Worm (Caenorhabditis elegans) whole organism, L4 larva: ENCODE data around the gene Y49E10.10.

ENCODE experiments used
- D1046.2 ChIP-seq: fragments of 200-800 bp; sonication (Bioruptor generic); IDR thresholded peaks from 2 replicates; pipeline ENCODE4 v1.3.6; 2022; ENCODE audit warnings: missing genetic modification characterization, missing compliant biosample characterization
- F26F4.8 ChIP-seq: fragments of 200-800 bp; sonication (Bioruptor generic); conservative IDR thresholded peaks from 2 replicates; pipeline ENCODE4 v1.3.6; 2022; ENCODE audit warnings: missing genetic modification characterization, missing compliant biosample characterization
- T26A8.4 ChIP-seq: fragments of 200-800 bp; sonication (Bioruptor generic); IDR thresholded peaks from 2 replicates; pipeline ENCODE4 v1.3.6; 2022; ENCODE audit warnings: missing genetic modification characterization, missing compliant biosample characterization
- Y48G9A.11 ChIP-seq: fragments of 200-800 bp; sonication (Bioruptor generic); IDR thresholded peaks from 2 replicates; pipeline ENCODE4 v1.3.6; 2022; ENCODE audit warnings: missing genetic modification reagents, missing genetic modification characterization, missing compliant biosample characterization
- ZK546.5 ChIP-seq, 2 experiments: sonication (generic microtip); optimal IDR thresholded peaks; 2 replicates each; lab custom pipeline; 2017; ENCODE audit warnings: missing biosample characterization in 2 of 2, missing genetic modification characterization in 2 of 2
- aha-1 ChIP-seq: fragments of 150-350 bp; peaks from one replicate; lab custom pipeline; 2014; ENCODE audit warnings: missing biosample characterization, missing genetic modification characterization
- ama-1 ChIP-seq: fragments of 150-350 bp; optimal IDR thresholded peaks from 2 replicates; lab custom pipeline; 2014; ENCODE audit warnings: inconsistent platforms, mixed read lengths
- arid-1 ChIP-seq: fragments of 200-800 bp; sonication (Bioruptor generic); conservative IDR thresholded peaks from 2 replicates; pipeline ENCODE4 v1.3.6; 2022; ENCODE audit warnings: missing genetic modification reagents, missing genetic modification characterization, missing compliant biosample characterization
- ceh-28 ChIP-seq: fragments of 150-350 bp; optimal IDR thresholded peaks from 2 replicates; lab custom pipeline; 2014; ENCODE audit warnings: missing biosample characterization, missing genetic modification reagents, missing genetic modification characterization
- ceh-62 ChIP-seq: sonication (generic microtip); optimal IDR thresholded peaks from 2 replicates; lab custom pipeline; 2017; ENCODE audit warnings: missing biosample characterization, missing genetic modification characterization
- ces-1 ChIP-seq: fragments of 150-350 bp; sonication (generic microtip); optimal IDR thresholded peaks from 4 replicates; lab custom pipeline; 2014; ENCODE audit warnings: missing biosample characterization, missing genetic modification reagents, missing genetic modification characterization
- daf-12 ChIP-seq: fragments of 150-350 bp; optimal IDR thresholded peaks from 2 replicates; lab custom pipeline; 2014; ENCODE audit warnings: missing biosample characterization, missing genetic modification reagents, missing genetic modification characterization
- daf-16 ChIP-seq, 3 experiments: sonication (generic microtip); optimal IDR thresholded peaks; 2 replicates each; lab custom pipeline; 2016 to 2017; ENCODE audit warnings: missing genetic modification characterization in 3 of 3, missing genetic modification reagents in 3 of 3, mild to moderate bottlenecking in 2 of 3, missing compliant biosample characterization in 2 of 3, missing biosample characterization in 1 of 3, moderate library complexity in 1 of 3
- daf-19 ChIP-seq: fragments of 200-800 bp; sonication (Bioruptor generic); conservative IDR thresholded peaks from 2 replicates; pipeline ENCODE4 v1.3.6; 2022; ENCODE audit warnings: missing genetic modification characterization, missing compliant biosample characterization
- dmd-9 ChIP-seq: fragments of 200-800 bp; sonication (Bioruptor generic); IDR thresholded peaks from 2 replicates; pipeline ENCODE4 v1.3.6; 2022; ENCODE audit warnings: missing genetic modification reagents, missing genetic modification characterization, missing compliant biosample characterization
- dpl-1 ChIP-seq: fragments of 150-350 bp; optimal IDR thresholded peaks from 2 replicates; lab custom pipeline; 2014; ENCODE audit warnings: missing biosample characterization, missing genetic modification reagents, missing genetic modification characterization
- duxl-1 ChIP-seq: sonication (generic microtip); optimal IDR thresholded peaks from 2 replicates; lab custom pipeline; 2016; ENCODE audit warnings: mild to moderate bottlenecking, missing genetic modification characterization, moderate library complexity, missing compliant biosample characterization; ENCODE audit not compliant: poor library complexity
- dve-1 ChIP-seq: sonication (generic microtip); optimal IDR thresholded peaks from 2 replicates; lab custom pipeline; 2017; ENCODE audit warnings: antibody characterized with exemption, mild to moderate bottlenecking, missing genetic modification characterization, missing compliant biosample characterization; ENCODE audit not compliant: insufficient read depth
- egl-43 ChIP-seq: fragments of 200-800 bp; sonication (Bioruptor generic); IDR thresholded peaks from 2 replicates; pipeline ENCODE4 v1.3.6; 2022; ENCODE audit warnings: missing genetic modification reagents, missing genetic modification characterization, missing compliant biosample characterization
- fkh-10 ChIP-seq: fragments of 150-350 bp; optimal IDR thresholded peaks from 2 replicates; lab custom pipeline; 2014; ENCODE audit warnings: missing biosample characterization, missing genetic modification reagents, missing genetic modification characterization
- fos-1 ChIP-seq: fragments of 150-350 bp; optimal IDR thresholded peaks from 2 replicates; lab custom pipeline; 2014; ENCODE audit warnings: missing biosample characterization, missing genetic modification characterization
- hlh-30 ChIP-seq: sonication (generic microtip); optimal IDR thresholded peaks from 2 replicates; lab custom pipeline; 2017; ENCODE audit warnings: antibody characterized with exemption, mild to moderate bottlenecking, missing genetic modification characterization, missing compliant biosample characterization; ENCODE audit not compliant: insufficient read depth
- lin-38 ChIP-seq: fragments of 200-800 bp; sonication (Bioruptor generic); IDR thresholded peaks from 2 replicates; pipeline ENCODE4 v1.3.6; 2022; ENCODE audit warnings: missing genetic modification reagents, missing genetic modification characterization, missing compliant biosample characterization
- lsy-2 ChIP-seq, 2 experiments: fragments of 150-350 bp in 1 of 2; sonication (generic microtip) in 1 of 2; optimal IDR thresholded peaks; 2 replicates each; lab custom pipeline; 2014 to 2017; ENCODE audit warnings: missing biosample characterization in 2 of 2, missing genetic modification characterization in 2 of 2
- mdt-29 ChIP-seq: fragments of 200-800 bp; sonication (Bioruptor generic); IDR thresholded peaks from 2 replicates; pipeline ENCODE4 v1.3.6; 2022; ENCODE audit warnings: missing genetic modification reagents, missing genetic modification characterization, missing compliant biosample characterization
- mes-2 ChIP-seq: sonication (generic microtip); optimal IDR thresholded peaks from 2 replicates; lab custom pipeline; 2016; ENCODE audit warnings: missing genotype, mild to moderate bottlenecking, missing genetic modification characterization, missing compliant biosample characterization; ENCODE audit not compliant: poor library complexity, severe bottlenecking
- mxl-2 ChIP-seq: fragments of 200-800 bp; sonication (Bioruptor generic); conservative IDR thresholded peaks from 2 replicates; pipeline ENCODE4 v1.3.6; 2022; ENCODE audit warnings: missing genetic modification reagents, missing genetic modification characterization, missing compliant biosample characterization
- nhr-10 ChIP-seq: fragments of 150-350 bp; optimal IDR thresholded peaks from 2 replicates; lab custom pipeline; 2014; ENCODE audit warnings: missing biosample characterization, missing genetic modification characterization
- nhr-28 ChIP-seq: fragments of 150-350 bp; optimal IDR thresholded peaks from 2 replicates; lab custom pipeline; 2014; ENCODE audit warnings: missing biosample characterization, missing genetic modification characterization
- nhr-48 ChIP-seq: sonication (generic microtip); optimal IDR thresholded peaks from 2 replicates; lab custom pipeline; 2016; ENCODE audit warnings: mild to moderate bottlenecking, missing genetic modification characterization, missing compliant biosample characterization
- pha-4 ChIP-seq, 2 experiments: fragments of 150-350 bp in 1 of 2; fragments of 200-800 bp in 1 of 2; sonication (Bioruptor generic) in 1 of 2; IDR thresholded peaks in 1 of 2; optimal IDR thresholded peaks in 1 of 2; 2 replicates each; pipeline versions ENCODE4 v1.3.6 to Lab custom; 2014 to 2022; ENCODE audit warnings: missing genetic modification characterization in 2 of 2, missing genetic modification reagents in 2 of 2, missing biosample characterization in 1 of 2, missing compliant biosample characterization in 1 of 2
- saeg-2 ChIP-seq: fragments of 200-800 bp; sonication (Bioruptor generic); IDR thresholded peaks from 2 replicates; pipeline ENCODE4 v1.3.6; 2022; ENCODE audit warnings: missing genetic modification reagents, missing genetic modification characterization, missing compliant biosample characterization
- set-16 ChIP-seq: fragments of 200-800 bp; sonication (Bioruptor generic); IDR thresholded peaks from 2 replicates; pipeline ENCODE4 v1.3.6; 2022; ENCODE audit warnings: missing genetic modification reagents, missing genetic modification characterization, missing compliant biosample characterization
- spr-1 ChIP-seq: sonication (generic microtip); optimal IDR thresholded peaks from 2 replicates; lab custom pipeline; 2016; ENCODE audit warnings: mild to moderate bottlenecking, missing genetic modification characterization, missing compliant biosample characterization
- tag-97 ChIP-seq: fragments of 200-800 bp; sonication (Bioruptor generic); IDR thresholded peaks from 2 replicates; pipeline ENCODE4 v1.3.6; 2022; ENCODE audit warnings: missing genetic modification characterization, missing compliant biosample characterization
- unc-62 ChIP-seq, 3 experiments: fragments of 150-350 bp in 1 of 3; sonication (generic microtip); optimal IDR thresholded peaks in 2 of 3; peaks in 1 of 3; 1 replicate in 1 of 3; 2 replicates in 2 of 3; lab custom pipeline; 2014 to 2017; ENCODE audit warnings: missing biosample characterization in 3 of 3, missing genetic modification characterization in 3 of 3, missing genetic modification reagents in 3 of 3, missing genotype in 1 of 3
- vab-7 ChIP-seq: fragments of 200-800 bp; sonication (Bioruptor generic); IDR thresholded peaks from 2 replicates; pipeline ENCODE4 v1.3.6; 2022; ENCODE audit warnings: missing genetic modification reagents, missing genetic modification characterization, missing compliant biosample characterization
- zfp-3 ChIP-seq: fragments of 200-800 bp; sonication (Bioruptor generic); conservative IDR thresholded peaks from 2 replicates; pipeline ENCODE4 v1.3.6; 2022; ENCODE audit warnings: missing genetic modification reagents, missing genetic modification characterization, missing compliant biosample characterization
- zip-2 ChIP-seq: fragments of 150-350 bp; optimal IDR thresholded peaks from 2 replicates; lab custom pipeline; 2014; ENCODE audit warnings: missing biosample characterization, missing genetic modification characterization

Y49E10.10 gene

ce11 chrIII:12370011-12370506, 25.2 kb upstream of the Y49E10.10 start, which contains the start of gene rpt-6:
rpt-6 (plus strand) TSS chrIII:12370456.
- TF ChIP-seq unc-62 (GFP tag; optimal IDR thresholded peaks at IDR 0.05 in 1 of 2; lab: Kevin White, UChicago) (peak in 1 of 2 experiments; percentile 94), unc-62 (tag; optimal IDR thresholded peaks at IDR 0.05; lab: Kevin White, UChicago) (no peak), T26A8.4 (GFP tag; lab: Robert Waterston, UW) (peak; percentile 27; the same call in 1 of the 2 replicates), mdt-29 (GFP tag; lab: Robert Waterston, UW) (no peak), daf-19 (GFP tag; lab: Robert Waterston, UW) (no peak), mes-2 (tag; lab: Kevin White, UChicago) (peak; percentile 89), Y48G9A.11 (no peak), dve-1 (tag; lab: Kevin White, UChicago) (peak; percentile 35), ama-1 (lab: Kevin White, UChicago) (no peak), pha-4 (GFP tag; IDR thresholded peaks at IDR 0.05; lab: Robert Waterston, UW) (peak; percentile 32; the same call in 1 of the 2 replicates), pha-4 (tag; optimal IDR thresholded peaks at IDR 0.05; lab: Kevin White, UChicago) (no peak), saeg-2 (GFP tag; lab: Robert Waterston, UW) (no peak), lin-38 (peak; percentile 73), dmd-9 (GFP tag; lab: Robert Waterston, UW) (no peak), spr-1 (tag; lab: Kevin White, UChicago) (no peak), hlh-30 (tag; lab: Kevin White, UChicago) (peak; percentile 11), lsy-2 (tag; optimal IDR thresholded peaks at IDR 0.05; lab: Kevin White, UChicago) (peak in 1 of 2 experiments; percentile 69), aha-1 (peak; percentile 66), nhr-10 (tag; lab: Kevin White, UChicago) (no peak), arid-1 (peak; percentile 58; the same call in 1 of the 2 replicates), dpl-1 (GFP tag; lab: Kevin White, UChicago) (peak; percentile 67), daf-16 (GFP tag; optimal IDR thresholded peaks at IDR 0.05; lab: Kevin White, UChicago) (no peak), daf-16 (tag; optimal IDR thresholded peaks at IDR 0.05; lab: Kevin White, UChicago) (peak; percentile 57), duxl-1 (peak; percentile 62)

ce11 chrIII:12372080-12373065, 22.9 kb upstream of the Y49E10.10 start:
- TF ChIP-seq ceh-28 (tag; lab: Kevin White, UChicago) (no peak), daf-12 (no peak), egl-43 (GFP tag; lab: Robert Waterston, UW) (peak; percentile 43; the same call in 1 of the 2 replicates), Y48G9A.11 (peak; percentile 61), fos-1 (tag; lab: Kevin White, UChicago) (no peak), aha-1 (peak; percentile 80), ces-1 (GFP tag; lab: Kevin White, UChicago) (no peak), lin-38 (peak; percentile 66), set-16 (GFP tag; lab: Robert Waterston, UW) (peak; percentile 42; the same call in 1 of the 2 replicates), T26A8.4 (GFP tag; lab: Robert Waterston, UW) (peak; percentile 30; the same call in 1 of the 2 replicates)

DNA sequence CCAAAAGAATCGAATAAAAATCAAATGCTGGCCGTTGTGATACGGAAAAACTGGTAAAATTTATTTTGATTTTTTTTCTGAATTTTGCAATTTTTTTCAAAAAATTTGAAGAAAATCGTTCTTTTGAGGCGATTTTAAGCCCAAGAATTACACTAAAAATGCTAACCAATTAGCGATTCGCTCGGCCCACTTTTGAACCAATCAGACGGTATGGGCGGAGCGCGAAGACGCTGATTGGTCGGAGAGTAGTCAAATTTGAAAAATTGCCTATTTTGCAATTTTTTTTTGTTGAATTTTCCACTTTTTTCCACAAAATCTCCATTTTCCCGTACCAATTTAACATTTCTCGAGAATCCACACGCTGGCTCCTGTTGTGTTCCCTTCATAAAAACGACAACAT, 22.0 kb upstream of the Y49E10.10 start:
- TF ChIP-seq nhr-10 (tag; lab: Kevin White, UChicago) (no peak), daf-16 (GFP tag; optimal IDR thresholded peaks at IDR 0.05; lab: Kevin White, UChicago) (no peak), daf-16 (tag; optimal IDR thresholded peaks at IDR 0.05; lab: Kevin White, UChicago) (no peak), T26A8.4 (GFP tag; lab: Robert Waterston, UW) (no peak), F26F4.8 (no peak), ZK546.5 (tag; optimal IDR thresholded peaks at IDR 0.05; lab: Kevin White, UChicago) (no peak), zip-2 (tag; lab: Kevin White, UChicago) (no peak), D1046.2 (no peak), nhr-28 (tag; lab: Kevin White, UChicago) (no peak), ama-1 (lab: Kevin White, UChicago) (no peak), ceh-62 (no peak), vab-7 (GFP tag; lab: Robert Waterston, UW) (no peak), zfp-3 (GFP tag; lab: Robert Waterston, UW) (no peak), mxl-2 (no peak), tag-97 (GFP tag; lab: Robert Waterston, UW) (no peak), nhr-48 (no peak), fkh-10 (GFP tag; lab: Kevin White, UChicago) (no peak)
